Worm (Caenorhabditis elegans): ENCODE data around the gene daf-36.

DNA sequence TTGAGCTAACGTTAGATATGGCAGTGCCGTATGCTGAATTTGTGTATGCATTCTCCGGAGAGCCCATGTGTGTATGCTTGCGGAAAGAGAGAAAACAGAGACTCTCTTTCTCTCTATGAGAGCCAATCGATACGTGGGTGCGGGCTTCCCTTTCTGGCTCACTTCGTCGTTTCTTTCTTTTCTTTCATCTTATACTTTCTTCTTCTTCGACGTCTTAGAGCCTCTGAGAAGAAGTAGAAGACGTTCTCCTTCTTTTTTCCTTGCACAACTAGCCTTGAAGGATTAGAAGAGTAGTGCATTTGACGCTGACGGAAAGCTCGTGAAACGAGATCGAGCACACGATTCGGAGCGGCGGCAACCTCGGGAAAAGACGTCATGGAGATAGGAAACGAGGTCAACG, 48.3 kb upstream of the daf-36 start:
- TF ChIP-seq nhr-12 (tag; optimal IDR thresholded peaks at IDR 0.05) (no peak), unc-62 (GFP tag; optimal IDR thresholded peaks at IDR 0.05) (no peak), elt-3 (tag; optimal IDR thresholded peaks at IDR 0.05) (no peak), dmd-4 (tag; optimal IDR thresholded peaks at IDR 0.05) (no peak), lsy-2 (tag; optimal IDR thresholded peaks at IDR 0.05) (peak in 1 of 2 experiments; percentile 67), R02D3.7 (tag; optimal IDR thresholded peaks at IDR 0.05) (no peak), nhr-77 (tag; optimal IDR thresholded peaks at IDR 0.05) (no peak), nhr-237 (tag; optimal IDR thresholded peaks at IDR 0.05) (no peak), ztf-11 (tag; optimal IDR thresholded peaks at IDR 0.05) (no peak)
